Fruit fly (Drosophila melanogaster) whole organism, pupa: ENCODE results near the gene CG5883.

Source experiments
- CG10348 ChIP-seq: fragments of 200-800 bp; sonication (Bioruptor generic); IDR thresholded peaks from 2 replicates; pipeline ENCODE4 v1.3.6; 2022; ENCODE audit warnings: missing biosample characterization, missing genetic modification characterization
- CG17806 ChIP-seq: fragments of 200-800 bp; sonication (Bioruptor generic); optimal IDR thresholded peaks from 2 replicates; lab custom pipeline; 2018; ENCODE audit warnings: missing biosample characterization, mild to moderate bottlenecking, missing genetic modification characterization, moderate library complexity
- CG34367 ChIP-seq: fragments of 200-800 bp; sonication (Bioruptor generic); optimal IDR thresholded peaks from 2 replicates; lab custom pipeline; 2018; ENCODE audit warnings: missing biosample characterization, mild to moderate bottlenecking, missing genetic modification characterization
- CG8301 ChIP-seq: fragments of 200-800 bp; sonication (Bioruptor generic); optimal IDR thresholded peaks from 2 replicates; lab custom pipeline; 2018; ENCODE audit warnings: missing biosample characterization, mild to moderate bottlenecking, missing genetic modification characterization
- CG9948 ChIP-seq: fragments of 200-800 bp; sonication (Bioruptor generic); optimal IDR thresholded peaks from 2 replicates; lab custom pipeline; 2018; ENCODE audit warnings: missing biosample characterization, mild to moderate bottlenecking, missing genetic modification characterization, moderate library complexity
- D1 ChIP-seq: fragments of 200-800 bp; sonication (Bioruptor generic); optimal IDR thresholded peaks from 2 replicates; lab custom pipeline; 2018; ENCODE audit warnings: missing biosample characterization, mild to moderate bottlenecking, missing genetic modification characterization, moderate library complexity
- EcR ChIP-seq: fragments of 200-800 bp; sonication (Bioruptor generic); optimal IDR thresholded peaks from 3 replicates; lab custom pipeline; 2019; ENCODE audit warnings: missing biosample characterization, missing genetic modification characterization, mild to moderate bottlenecking, moderate library complexity, missing genetic modification reagents
- Pif1A ChIP-seq: fragments of 200-800 bp; sonication (Bioruptor generic); optimal IDR thresholded peaks from 3 replicates; lab custom pipeline; 2016; ENCODE audit warnings: missing biosample characterization, missing genetic modification characterization
- Snoo ChIP-seq: fragments of 200-800 bp; sonication (Bioruptor generic); optimal IDR thresholded peaks from 3 replicates; lab custom pipeline; 2017; ENCODE audit warnings: missing biosample characterization, mild to moderate bottlenecking, missing genetic modification characterization, inconsistent platforms
- fd96Ca ChIP-seq: fragments of 200-800 bp; sonication (Bioruptor generic); IDR thresholded peaks from 3 replicates; pipeline ENCODE4 v1.3.6; 2022; ENCODE audit warnings: missing biosample characterization, missing genetic modification characterization
- gl ChIP-seq: fragments of 200-800 bp; sonication (Bioruptor generic); optimal IDR thresholded peaks from 2 replicates; lab custom pipeline; 2018; ENCODE audit warnings: missing biosample characterization, mild to moderate bottlenecking, missing genetic modification characterization

dm6 chr3L:11937270-11937669 lies 7.4 kb downstream of the CG5883 start:
- TF ChIP-seq EcR (GFP tag; lab: Kevin White, UChicago) (no peak), CG17806 (no peak), D1 (tag; lab: Kevin White, UChicago) (no peak), Pif1A (no peak), CG8301 (tag; lab: Kevin White, UChicago) (no peak), CG9948 (tag; lab: Kevin White, UChicago) (no peak), fd96Ca (no peak), CG34367 (tag; lab: Kevin White, UChicago) (no peak), gl (tag; lab: Kevin White, UChicago) (no peak), CG10348 (GFP tag; lab: Robert Waterston, UW) (no peak), Snoo (tag; lab: Kevin White, UChicago) (no peak)
